Comparison of ENCODE assay signal across 1 fruit fly cellular context in genomic region chr3L:13262250-13262649, dm6.
TF ChIP-seq lines count a peak whose summit lies in the region.

No protein-coding gene starts in this region.

TF ChIP-seq in whole organism, embryonic, 481 proteins besides CTCF, POLR2A, EP300 and RAD21 (continued from another document and continues in another):
- TF ChIP-seq gsb (GFP tag; IDR thresholded peaks at IDR 0.05; lab: Robert Waterston, UW) (no peak), emc (GFP tag; optimal IDR thresholded peaks at IDR 0.05; lab: Kevin White, UChicago) (no peak), gce (GFP tag; IDR thresholded peaks at IDR 0.05; lab: Robert Waterston, UW) (no peak), grn (GFP tag; optimal IDR thresholded peaks at IDR 0.05; lab: Kevin White, UChicago) (no peak), schlank (tag; optimal IDR thresholded peaks at IDR 0.05; lab: Kevin White, UChicago) (no peak), CG13624 (GFP tag; optimal IDR thresholded peaks at IDR 0.05; lab: Kevin White, UChicago) (no peak), trem (tag; optimal IDR thresholded peaks at IDR 0.05; lab: Kevin White, UChicago) (peak; percentile 14), CG11398 (GFP tag; optimal IDR thresholded peaks at IDR 0.05; lab: Kevin White, UChicago) (no peak), Dref (GFP tag; IDR thresholded peaks at IDR 0.05; lab: Robert Waterston, UW) (no peak), jumu (GFP tag; optimal IDR thresholded peaks at IDR 0.05; lab: Kevin White, UChicago) (no peak), CG11696 (GFP tag; IDR thresholded peaks at IDR 0.05; lab: Robert Waterston, UW) (no peak), CG2712 (tag; optimal IDR thresholded peaks at IDR 0.05; lab: Kevin White, UChicago) (peak; percentile 65), chm (GFP tag; IDR thresholded peaks at IDR 0.05; lab: Robert Waterston, UW) (no peak), CG6654 (GFP tag; optimal IDR thresholded peaks at IDR 0.05; lab: Kevin White, UChicago) (no peak), CG18599 (GFP tag; optimal IDR thresholded peaks at IDR 0.05; lab: Kevin White, UChicago) (no peak), CG1647 (GFP tag; optimal IDR thresholded peaks at IDR 0.05; lab: Kevin White, UChicago) (no peak), D19A (tag; optimal IDR thresholded peaks at IDR 0.05; lab: Kevin White, UChicago) (peak; percentile 33), CG32772 (GFP tag; IDR thresholded peaks at IDR 0.05; lab: Robert Waterston, UW) (no peak), Kr (GFP tag; optimal IDR thresholded peaks at IDR 0.05; lab: Kevin White, UChicago) (no peak), CG7372 (GFP tag; IDR thresholded peaks at IDR 0.05; lab: Robert Waterston, UW) (no peak), knrl (GFP tag; IDR thresholded peaks at IDR 0.05; lab: Robert Waterston, UW; ENCODE audit: partially characterized antibody) (0 out of 3 replicates have a peak, but pooled peaks have one; percentile 23), Sox100B (GFP tag; optimal IDR thresholded peaks at IDR 0.05; lab: Kevin White, UChicago) (peak; percentile 11), row (GFP tag; IDR thresholded peaks at IDR 0.05; lab: Robert Waterston, UW) (peak; percentile 61), Tbp (GFP tag; optimal IDR thresholded peaks at IDR 0.05; lab: Kevin White, UChicago) (no peak), Lpt (GFP tag; optimal IDR thresholded peaks at IDR 0.05; lab: Kevin White, UChicago) (no peak), CG12299 (tag; optimal IDR thresholded peaks at IDR 0.05; lab: Kevin White, UChicago) (no peak), CG6689 (GFP tag; IDR thresholded peaks at IDR 0.05; lab: Robert Waterston, UW) (no peak), sisA (GFP tag; IDR thresholded peaks at IDR 0.05; lab: Robert Waterston, UW) (peak; percentile 30; the same call in 1 of the 2 replicates), CG6813 (GFP tag; optimal IDR thresholded peaks at IDR 0.05; lab: Kevin White, UChicago) (no peak), CG8924 (tag; optimal IDR thresholded peaks at IDR 0.05; lab: Kevin White, UChicago) (peak; percentile 27), CG2199 (GFP tag; IDR thresholded peaks at IDR 0.05; lab: Robert Waterston, UW) (0 out of 3 replicates have a peak, but pooled peaks have one; percentile 28), CG3281 (GFP tag; optimal IDR thresholded peaks at IDR 0.05; lab: Kevin White, UChicago) (no peak), slou (GFP tag; optimal IDR thresholded peaks at IDR 0.05; lab: Kevin White, UChicago) (no peak), CG11723 (GFP tag; optimal IDR thresholded peaks at IDR 0.05; lab: Kevin White, UChicago) (no peak), dm (GFP tag; optimal IDR thresholded peaks at IDR 0.05; lab: Kevin White, UChicago) (no peak), her (GFP tag; optimal IDR thresholded peaks at IDR 0.05; lab: Kevin White, UChicago) (no peak), Adf1 (GFP tag; IDR thresholded peaks at IDR 0.05; lab: Robert Waterston, UW) (no peak), Taf1 (GFP tag; IDR thresholded peaks at IDR 0.05; lab: Robert Waterston, UW) (no peak), Hr39 (optimal IDR thresholded peaks at IDR 0.05; lab: Kevin White, UChicago) (no peak), CG4617 (GFP tag; optimal IDR thresholded peaks at IDR 0.05; lab: Kevin White, UChicago; ENCODE audit: borderline replicate concordance) (no peak), hth (optimal IDR thresholded peaks at IDR 0.05; lab: Kevin White, UChicago) (no peak), HLH3B (GFP tag; IDR thresholded peaks at IDR 0.05; lab: Robert Waterston, UW) (0 out of 2 replicates have a peak, but pooled peaks have one; percentile 14), NfI (GFP tag; optimal IDR thresholded peaks at IDR 0.05; lab: Kevin White, UChicago) (no peak), unpg (GFP tag; optimal IDR thresholded peaks at IDR 0.05; lab: Kevin White, UChicago) (peak; percentile 50), CG18619 (GFP tag; optimal IDR thresholded peaks at IDR 0.05; lab: Kevin White, UChicago) (no peak), CG16813 (GFP tag; IDR thresholded peaks at IDR 0.05; lab: Robert Waterston, UW; ENCODE audit: partially characterized antibody) (no peak), CG16815 (GFP tag; optimal IDR thresholded peaks at IDR 0.05; lab: Kevin White, UChicago) (no peak), CG2678 (tag; optimal IDR thresholded peaks at IDR 0.05; lab: Kevin White, UChicago) (peak; percentile 52), tna (GFP tag; IDR thresholded peaks at IDR 0.05; lab: Robert Waterston, UW; ENCODE audit: partially characterized antibody) (no peak), klu (GFP tag; IDR thresholded peaks at IDR 0.05; lab: Robert Waterston, UW) (no peak), btn (GFP tag; optimal IDR thresholded peaks at IDR 0.05; lab: Kevin White, UChicago) (no peak), gcm (GFP tag; optimal IDR thresholded peaks at IDR 0.05; lab: Kevin White, UChicago) (no peak), CG17802 (tag; optimal IDR thresholded peaks at IDR 0.05; lab: Kevin White, UChicago) (no peak), CG8388 (GFP tag; optimal IDR thresholded peaks at IDR 0.05; lab: Kevin White, UChicago) (no peak), fu2 (GFP tag; optimal IDR thresholded peaks at IDR 0.05; lab: Kevin White, UChicago) (no peak), CG4360 (GFP tag; IDR thresholded peaks at IDR 0.05; lab: Robert Waterston, UW) (no peak; the same call in 1 of the 2 replicates), CG16863 (GFP tag; optimal IDR thresholded peaks at IDR 0.05; lab: Kevin White, UChicago) (no peak), CG13424 (tag; optimal IDR thresholded peaks at IDR 0.05; lab: Kevin White, UChicago) (peak; percentile 27), CG7987 (GFP tag; optimal IDR thresholded peaks at IDR 0.05; lab: Kevin White, UChicago) (no peak), run (tag; optimal IDR thresholded peaks at IDR 0.05; lab: Kevin White, UChicago) (no peak), cas (GFP tag; IDR thresholded peaks at IDR 0.05; lab: Robert Waterston, UW) (no peak), CG2875 (GFP tag; optimal IDR thresholded peaks at IDR 0.05; lab: Kevin White, UChicago) (no peak), gem (tag; optimal IDR thresholded peaks at IDR 0.05; lab: Kevin White, UChicago) (peak; percentile 63), Hr51 (GFP tag; optimal IDR thresholded peaks at IDR 0.05; lab: Kevin White, UChicago) (peak in 1 of 2 experiments; percentile 52), Blimp-1 (GFP tag; optimal IDR thresholded peaks at IDR 0.05; lab: Kevin White, UChicago) (peak; percentile 35), ac (GFP tag; optimal IDR thresholded peaks at IDR 0.05; lab: Kevin White, UChicago) (no peak), CG17328 (GFP tag; IDR thresholded peaks at IDR 0.05; lab: Robert Waterston, UW) (peak; percentile 33; the same call in 1 of the 2 replicates), CG12769 (tag; optimal IDR thresholded peaks at IDR 0.05; lab: Kevin White, UChicago) (peak; percentile 23), CG13775 (GFP tag; optimal IDR thresholded peaks at IDR 0.05; lab: Kevin White, UChicago) (no peak), Camta (GFP tag; optimal IDR thresholded peaks at IDR 0.05; lab: Kevin White, UChicago) (no peak), CG4282 (GFP tag; optimal IDR thresholded peaks at IDR 0.05; lab: Kevin White, UChicago) (no peak), CG6272 (GFP tag; IDR thresholded peaks at IDR 0.05; lab: Robert Waterston, UW) (no peak), p53 (GFP tag; optimal IDR thresholded peaks at IDR 0.05; lab: Kevin White, UChicago) (no peak), Ptx1 (GFP tag; IDR thresholded peaks at IDR 0.05; lab: Robert Waterston, UW) (peak; percentile 53), cad (GFP tag; optimal IDR thresholded peaks at IDR 0.05; lab: Kevin White, UChicago) (no peak), Mrtf (GFP tag; IDR thresholded peaks at IDR 0.05; lab: Robert Waterston, UW) (no peak), CG11504 (tag; optimal IDR thresholded peaks at IDR 0.05; lab: Kevin White, UChicago) (peak; percentile 60), Hsf (GFP tag; optimal IDR thresholded peaks at IDR 0.05; lab: Kevin White, UChicago) (peak; percentile 8), gro (GFP tag; optimal IDR thresholded peaks at IDR 0.05; lab: Kevin White, UChicago) (no peak), stwl (tag; optimal IDR thresholded peaks at IDR 0.05; lab: Kevin White, UChicago) (no peak), CG9797 (GFP tag; optimal IDR thresholded peaks at IDR 0.05; lab: Kevin White, UChicago) (no peak), CG7963 (GFP tag; IDR thresholded peaks at IDR 0.05; lab: Robert Waterston, UW; ENCODE audit: partially characterized antibody) (no peak), CG17186 (GFP tag; optimal IDR thresholded peaks at IDR 0.05; lab: Kevin White, UChicago) (no peak), MESR4 (GFP tag; optimal IDR thresholded peaks at IDR 0.05; lab: Kevin White, UChicago) (no peak), amos (GFP tag; IDR thresholded peaks at IDR 0.05; lab: Robert Waterston, UW; ENCODE audit: partially characterized antibody) (no peak), Oli (tag; optimal IDR thresholded peaks at IDR 0.05; lab: Kevin White, UChicago) (peak; percentile 43), sug (tag; optimal IDR thresholded peaks at IDR 0.05; lab: Kevin White, UChicago) (no peak), CG9437 (GFP tag; optimal IDR thresholded peaks at IDR 0.05; lab: Kevin White, UChicago) (no peak), GATAe (GFP tag; conservative IDR thresholded peaks at IDR 0.05; lab: Robert Waterston, UW) (no peak), Xrp1 (GFP tag; IDR thresholded peaks at IDR 0.05; lab: Robert Waterston, UW) (peak; percentile 60), otp (GFP tag; IDR thresholded peaks at IDR 0.05; lab: Robert Waterston, UW) (no peak), Dip3 (GFP tag; optimal IDR thresholded peaks at IDR 0.05; lab: Kevin White, UChicago) (no peak), Aef1 (GFP tag; IDR thresholded peaks at IDR 0.05; lab: Robert Waterston, UW) (0 out of 3 replicates have a peak, but pooled peaks have one; percentile 12), dmrt99B (tag; optimal IDR thresholded peaks at IDR 0.05; lab: Kevin White, UChicago) (peak; percentile 53), Awh (GFP tag; IDR thresholded peaks at IDR 0.05; lab: Robert Waterston, UW) (no peak), CG6683 (GFP tag; optimal IDR thresholded peaks at IDR 0.05; lab: Kevin White, UChicago) (no peak), nom (GFP tag; optimal IDR thresholded peaks at IDR 0.05; lab: Kevin White, UChicago) (no peak), mld (GFP tag; IDR thresholded peaks at IDR 0.05; lab: Robert Waterston, UW; ENCODE audit: partially characterized antibody) (no peak), Spps (tag; optimal IDR thresholded peaks at IDR 0.05; lab: Kevin White, UChicago) (no peak), E2f1 (GFP tag; IDR thresholded peaks at IDR 0.05; lab: Robert Waterston, UW) (no peak), Nf-YA (GFP tag; IDR thresholded peaks at IDR 0.05; lab: Robert Waterston, UW) (no peak), sob (GFP tag; IDR thresholded peaks at IDR 0.05; lab: Robert Waterston, UW) (0 out of 2 replicates have a peak, but pooled peaks have one; percentile 21), tio (GFP tag; optimal IDR thresholded peaks at IDR 0.05; lab: Kevin White, UChicago) (peak; percentile 41), CG18764 (GFP tag; optimal IDR thresholded peaks at IDR 0.05; lab: Kevin White, UChicago) (no peak), luna (GFP tag; optimal IDR thresholded peaks at IDR 0.05; lab: Kevin White, UChicago) (no peak), D (optimal IDR thresholded peaks at IDR 0.05; lab: Kevin White, UChicago) (no peak), D (GFP tag; optimal IDR thresholded peaks at IDR 0.05; lab: Kevin White, UChicago) (no peak), CG4328 (GFP tag; optimal IDR thresholded peaks at IDR 0.05; lab: Kevin White, UChicago) (no peak), chn (GFP tag; optimal IDR thresholded peaks at IDR 0.05; lab: Kevin White, UChicago) (no peak), abd-A (tag; optimal IDR thresholded peaks at IDR 0.05; lab: Kevin White, UChicago) (no peak), Ets97D (GFP tag; optimal IDR thresholded peaks at IDR 0.05; lab: Kevin White, UChicago) (no peak), B-H1 (GFP tag; IDR thresholded peaks at IDR 0.05; lab: Robert Waterston, UW) (no peak), slbo (GFP tag; IDR thresholded peaks at IDR 0.05; lab: Robert Waterston, UW) (peak; percentile 37; the same call in 1 of the 2 replicates), ato (GFP tag; IDR thresholded peaks at IDR 0.05; lab: Robert Waterston, UW; ENCODE audit: partially characterized antibody) (no peak), ap (GFP tag; IDR thresholded peaks at IDR 0.05; lab: Robert Waterston, UW) (no peak), pros (GFP tag; optimal IDR thresholded peaks at IDR 0.05; lab: Kevin White, UChicago) (no peak), CG18011 (GFP tag; optimal IDR thresholded peaks at IDR 0.05; lab: Kevin White, UChicago) (no peak), wdn (GFP tag; IDR thresholded peaks at IDR 0.05; lab: Robert Waterston, UW) (no peak), cato (GFP tag; optimal IDR thresholded peaks at IDR 0.05; lab: Kevin White, UChicago; ENCODE audit: borderline replicate concordance) (no peak), bcd (GFP tag; optimal IDR thresholded peaks at IDR 0.05; lab: Kevin White, UChicago) (peak; percentile 4), vnd (GFP tag; IDR thresholded peaks at IDR 0.05; lab: Robert Waterston, UW; ENCODE audit: partially characterized antibody) (no peak), fd64A (GFP tag; optimal IDR thresholded peaks at IDR 0.05; lab: Kevin White, UChicago) (no peak), rib (GFP tag; IDR thresholded peaks at IDR 0.05; lab: Robert Waterston, UW) (no peak), CG10959 (GFP tag; IDR thresholded peaks at IDR 0.05; lab: Robert Waterston, UW) (0 out of 2 replicates have a peak, but pooled peaks have one; percentile 24), YL-1 (GFP tag; optimal IDR thresholded peaks at IDR 0.05; lab: Kevin White, UChicago) (no peak), HLH54F (GFP tag; optimal IDR thresholded peaks at IDR 0.05; lab: Kevin White, UChicago) (no peak), Drgx (GFP tag; IDR thresholded peaks at IDR 0.05; lab: Robert Waterston, UW) (peak; percentile 49), CG31441 (GFP tag; IDR thresholded peaks at IDR 0.05; lab: Robert Waterston, UW) (peak; percentile 60), CG4820 (GFP tag; optimal IDR thresholded peaks at IDR 0.05; lab: Kevin White, UChicago) (peak; percentile 12), CG10366 (GFP tag; IDR thresholded peaks at IDR 0.05; lab: Robert Waterston, UW) (no peak; the same call in 1 of the 2 replicates), scrt (GFP tag; optimal IDR thresholded peaks at IDR 0.05; lab: Kevin White, UChicago) (no peak), dpn (GFP tag; optimal IDR thresholded peaks at IDR 0.05; lab: Kevin White, UChicago) (peak in 1 of 2 experiments; percentile 18), ara (GFP tag; IDR thresholded peaks at IDR 0.05; lab: Robert Waterston, UW) (no peak), Pdp1 (GFP tag; optimal IDR thresholded peaks at IDR 0.05; lab: Kevin White, UChicago) (peak in 1 of 2 experiments; percentile 53), CG10267 (tag; optimal IDR thresholded peaks at IDR 0.05; lab: Kevin White, UChicago) (peak; percentile 29), CG10321 (GFP tag; IDR thresholded peaks at IDR 0.05; lab: Robert Waterston, UW) (no peak)
